Fruit fly (Drosophila melanogaster): ENCODE data around the gene Gbeta5.

Gbeta5 gene

dm6 chrX:8114476-8115342 lies 37.4 kb downstream of the Gbeta5 start (continued):
- TF ChIP-seq CG32772 (GFP tag; IDR thresholded peaks at IDR 0.05) (no peak), crc (GFP tag; optimal IDR thresholded peaks at IDR 0.05) (no peak), Gug (GFP tag; IDR thresholded peaks at IDR 0.05) (no peak), org-1 (GFP tag; optimal IDR thresholded peaks at IDR 0.05) (peak; percentile 58), CG4328 (GFP tag; optimal IDR thresholded peaks at IDR 0.05) (peak; percentile 38), CG15479 (GFP tag; optimal IDR thresholded peaks at IDR 0.05) (no peak), Sox100B (GFP tag; optimal IDR thresholded peaks at IDR 0.05) (peak; percentile 61), CG14050 (GFP tag; IDR thresholded peaks at IDR 0.05) (peak; percentile 47; the same call in 1 of the 3 replicates), Bdp1 (GFP tag; optimal IDR thresholded peaks at IDR 0.05) (peak; percentile 28), CG12769 (tag; optimal IDR thresholded peaks at IDR 0.05) (peak; percentile 34), CG17829 (tag; optimal IDR thresholded peaks at IDR 0.05) (peak; percentile 41), HmgZ (tag; optimal IDR thresholded peaks at IDR 0.05) (peak; percentile 64), Dip3 (GFP tag; optimal IDR thresholded peaks at IDR 0.05) (peak; percentile 47), CG17802 (tag; optimal IDR thresholded peaks at IDR 0.05) (no peak), ci (GFP tag; IDR thresholded peaks at IDR 0.05) (peak; percentile 22; the same call in 1 of the 3 replicates), gem (tag; optimal IDR thresholded peaks at IDR 0.05) (peak; percentile 82), CG13424 (tag; optimal IDR thresholded peaks at IDR 0.05) (peak; percentile 77), Kr (GFP tag; optimal IDR thresholded peaks at IDR 0.05) (no peak), Atf3 (GFP tag; optimal IDR thresholded peaks at IDR 0.05) (no peak), Fer1 (GFP tag; optimal IDR thresholded peaks at IDR 0.05) (peak; percentile 81), Lhr (GFP tag; optimal IDR thresholded peaks at IDR 0.05) (no peak), CG17359 (tag; optimal IDR thresholded peaks at IDR 0.05) (peak; percentile 62), Hmx (GFP tag; optimal IDR thresholded peaks at IDR 0.05) (no peak), ac (GFP tag; optimal IDR thresholded peaks at IDR 0.05) (no peak), hth (optimal IDR thresholded peaks at IDR 0.05) (no peak), zf30C (GFP tag; optimal IDR thresholded peaks at IDR 0.05) (no peak), bowl (GFP tag; IDR thresholded peaks at IDR 0.05) (no peak), ttk (GFP tag; IDR thresholded peaks at IDR 0.05) (no peak), Fer3 (tag; optimal IDR thresholded peaks at IDR 0.05) (peak; percentile 71), tna (GFP tag; IDR thresholded peaks at IDR 0.05; ENCODE audit: partially characterized antibody) (no peak), rib (GFP tag; IDR thresholded peaks at IDR 0.05) (no peak), Scr (GFP tag; IDR thresholded peaks at IDR 0.05; ENCODE audit: partially characterized antibody) (no peak), gcm2 (GFP tag; optimal IDR thresholded peaks at IDR 0.05) (no peak), CG11085 (GFP tag; IDR thresholded peaks at IDR 0.05) (no peak), CG18764 (GFP tag; optimal IDR thresholded peaks at IDR 0.05) (no peak), luna (GFP tag; optimal IDR thresholded peaks at IDR 0.05) (peak; percentile 4), Meics (GFP tag; optimal IDR thresholded peaks at IDR 0.05) (peak; percentile 82), Hand (GFP tag; optimal IDR thresholded peaks at IDR 0.05) (peak; percentile 63), Spps (tag; optimal IDR thresholded peaks at IDR 0.05) (no peak), slbo (GFP tag; IDR thresholded peaks at IDR 0.05) (peak; percentile 78), Elba2 (GFP tag; optimal IDR thresholded peaks at IDR 0.05) (peak; percentile 80), CG2875 (GFP tag; optimal IDR thresholded peaks at IDR 0.05) (peak; percentile 16), Dek (tag; optimal IDR thresholded peaks at IDR 0.05) (peak; percentile 61), CG33557 (GFP tag; optimal IDR thresholded peaks at IDR 0.05) (no peak), CG7271 (tag; optimal IDR thresholded peaks at IDR 0.05) (no peak), pb (GFP tag; optimal IDR thresholded peaks at IDR 0.05) (peak; percentile 41), wor (GFP tag; IDR thresholded peaks at IDR 0.05) (no peak), Eip74EF (GFP tag; optimal IDR thresholded peaks at IDR 0.05) (peak in 1 of 2 experiments; percentile 19), aop (GFP tag; IDR thresholded peaks at IDR 0.05) (no peak)

Data from whole organism, embryonic.